Fruit fly (Drosophila melanogaster) whole organism, embryonic: ENCODE data around the gene Targ3.

Experiments used
- BEAF-32 ChIP-seq: fragments of 200-800 bp; sonication (Bioruptor generic); optimal IDR thresholded peaks from 3 replicates; lab custom pipeline; 2017; ENCODE audit warnings: missing biosample characterization, missing genetic modification characterization, mild to moderate bottlenecking, moderate library complexity, missing genetic modification reagents
- CG10147 ChIP-seq: fragments of 200-800 bp; sonication (Bioruptor generic); optimal IDR thresholded peaks from 2 replicates; lab custom pipeline; 2019; ENCODE audit warnings: missing biosample characterization, mild to moderate bottlenecking, missing genetic modification characterization, moderate library complexity
- CG12155 ChIP-seq: fragments of 200-800 bp; sonication (Bioruptor generic); optimal IDR thresholded peaks from 3 replicates; lab custom pipeline; 2016; ENCODE audit warnings: missing biosample characterization, missing genetic modification characterization
- CG14667 ChIP-seq: fragments of 200-800 bp; sonication (Bioruptor generic); IDR thresholded peaks from 2 replicates; pipeline ENCODE4 v1.3.6; 2022; ENCODE audit warnings: missing biosample characterization, missing genetic modification characterization
- CG15479 ChIP-seq: fragments of 200-800 bp; sonication (Bioruptor generic); optimal IDR thresholded peaks from 3 replicates; lab custom pipeline; 2019; ENCODE audit warnings: missing biosample characterization, mild to moderate bottlenecking, missing genetic modification characterization, moderate library complexity
- CG16779 ChIP-seq: fragments of 200-800 bp; sonication (Bioruptor generic); IDR thresholded peaks from 2 replicates; pipeline ENCODE4 v1.3.6; 2022; ENCODE audit warnings: missing biosample characterization, missing genetic modification characterization
- CG17328 ChIP-seq: fragments of 200-800 bp; sonication (Bioruptor generic); IDR thresholded peaks from 2 replicates; pipeline ENCODE4 v1.3.6; 2022; ENCODE audit warnings: missing biosample characterization, missing genetic modification characterization
- CG2202 ChIP-seq: fragments of 200-800 bp; sonication (Bioruptor generic); optimal IDR thresholded peaks from 2 replicates; lab custom pipeline; 2018; ENCODE audit warnings: missing biosample characterization, mild to moderate bottlenecking, missing genetic modification characterization
- CG2678 ChIP-seq: fragments of 200-800 bp; sonication (Bioruptor generic); optimal IDR thresholded peaks from 3 replicates; lab custom pipeline; 2019; ENCODE audit warnings: missing biosample characterization, mild to moderate bottlenecking, missing genetic modification characterization, moderate library complexity
- CG30403 ChIP-seq: fragments of 200-800 bp; sonication (Bioruptor generic); optimal IDR thresholded peaks from 3 replicates; lab custom pipeline; 2016; ENCODE audit warnings: missing biosample characterization, missing genetic modification characterization
- CG3065 ChIP-seq: fragments of 200-800 bp; sonication (Bioruptor generic); optimal IDR thresholded peaks from 2 replicates; lab custom pipeline; 2016; ENCODE audit warnings: missing biosample characterization, missing genetic modification characterization
- CG3281 ChIP-seq: fragments of 200-800 bp; sonication (Bioruptor generic); optimal IDR thresholded peaks from 3 replicates; lab custom pipeline; 2017; ENCODE audit warnings: missing biosample characterization, mild to moderate bottlenecking, missing genetic modification characterization
- CG33213 ChIP-seq: fragments of 200-800 bp; sonication (Bioruptor generic); optimal IDR thresholded peaks from 3 replicates; lab custom pipeline; 2016; ENCODE audit warnings: missing biosample characterization, missing genetic modification characterization
- CG3847 ChIP-seq: fragments of 200-800 bp; sonication (Bioruptor generic); IDR thresholded peaks from 2 replicates; pipeline ENCODE4 v1.3.6; 2022; ENCODE audit warnings: missing biosample characterization, missing genetic modification characterization
- CG4282 ChIP-seq: fragments of 200-800 bp; sonication (Bioruptor generic); optimal IDR thresholded peaks from 2 replicates; lab custom pipeline; 2016; ENCODE audit warnings: missing biosample characterization, missing genetic modification characterization
- CG5245 ChIP-seq: fragments of 200-800 bp; sonication (Bioruptor generic); optimal IDR thresholded peaks from 3 replicates; lab custom pipeline; 2016; ENCODE audit warnings: missing biosample characterization, missing genetic modification characterization
- CG5953 ChIP-seq: fragments of 200-800 bp; sonication (Bioruptor generic); IDR thresholded peaks from 2 replicates; pipeline ENCODE4 v1.3.6; 2022; ENCODE audit warnings: missing biosample characterization, missing genetic modification characterization
- CG7928 ChIP-seq: fragments of 200-800 bp; sonication (Bioruptor generic); optimal IDR thresholded peaks from 2 replicates; lab custom pipeline; 2017; ENCODE audit warnings: missing biosample characterization, mild to moderate bottlenecking, missing genetic modification characterization
- CG8478 ChIP-seq: fragments of >200 bp; optimal IDR thresholded peaks from 2 replicates; lab custom pipeline; 2018
- CG9797 ChIP-seq: fragments of 200-800 bp; sonication (Bioruptor generic); optimal IDR thresholded peaks from 3 replicates; lab custom pipeline; 2018; ENCODE audit warnings: missing biosample characterization, mild to moderate bottlenecking, missing genetic modification characterization
- CG9876 ChIP-seq: fragments of 200-800 bp; sonication (Bioruptor generic); optimal IDR thresholded peaks from 2 replicates; lab custom pipeline; 2016; ENCODE audit warnings: missing biosample characterization, missing genetic modification characterization
- CG9932 ChIP-seq: fragments of 200-800 bp; sonication (Bioruptor generic); IDR thresholded peaks from 2 replicates; pipeline ENCODE4 v1.3.6; 2022; ENCODE audit warnings: missing biosample characterization, missing genetic modification characterization
- CkIIα-i1 ChIP-seq: fragments of 200-800 bp; sonication (Bioruptor generic); IDR thresholded peaks from 2 replicates; pipeline ENCODE4 v1.3.6; 2022; ENCODE audit warnings: missing biosample characterization, missing genetic modification characterization
- D19A ChIP-seq: fragments of 200-800 bp; optimal IDR thresholded peaks from 3 replicates; lab custom pipeline; 2019; ENCODE audit warnings: missing biosample characterization, mild to moderate bottlenecking, missing genetic modification characterization, moderate library complexity
- D19B ChIP-seq: fragments of 200-800 bp; sonication (Bioruptor generic); optimal IDR thresholded peaks from 2 replicates; lab custom pipeline; 2017; ENCODE audit warnings: missing biosample characterization, mild to moderate bottlenecking, missing genetic modification characterization
- Deaf1 ChIP-seq: fragments of 200-800 bp; optimal IDR thresholded peaks from 3 replicates; lab custom pipeline; 2019; ENCODE audit warnings: missing biosample characterization, mild to moderate bottlenecking, missing genetic modification characterization, moderate library complexity
- Dp ChIP-seq: fragments of 200-800 bp; sonication (Bioruptor generic); optimal IDR thresholded peaks from 2 replicates; lab custom pipeline; 2018; ENCODE audit warnings: missing biosample characterization, mild to moderate bottlenecking, missing genetic modification characterization, moderate library complexity
- Drgx ChIP-seq: fragments of 200-800 bp; sonication (Bioruptor generic); IDR thresholded peaks from 2 replicates; pipeline ENCODE4 v1.3.6; 2022; ENCODE audit warnings: missing biosample characterization, missing genetic modification characterization
- HLH54F ChIP-seq: fragments of 200-800 bp; sonication (Bioruptor generic); optimal IDR thresholded peaks from 3 replicates; lab custom pipeline; 2016; ENCODE audit warnings: missing biosample characterization, missing genetic modification characterization
- Hmr ChIP-seq: fragments of 200-800 bp; sonication (Bioruptor generic); optimal IDR thresholded peaks from 3 replicates; lab custom pipeline; 2017; ENCODE audit warnings: mild to moderate bottlenecking, missing biosample characterization, missing genetic modification reagents, missing genetic modification characterization
- Hr3 ChIP-seq: fragments of 200-800 bp; sonication (Bioruptor generic); optimal IDR thresholded peaks from 3 replicates; lab custom pipeline; 2016; ENCODE audit warnings: missing biosample characterization, missing genetic modification characterization
- Jarid2 ChIP-seq: fragments of 200-800 bp; sonication (Bioruptor generic); optimal IDR thresholded peaks from 3 replicates; lab custom pipeline; 2017; ENCODE audit warnings: mild to moderate bottlenecking, missing biosample characterization, missing genetic modification reagents, missing genetic modification characterization
- Nf-YA ChIP-seq: fragments of 200-800 bp; sonication (Bioruptor generic); IDR thresholded peaks from 2 replicates; pipeline ENCODE4 v1.3.6; 2022; ENCODE audit warnings: missing biosample characterization, missing genetic modification characterization
- Sox100B ChIP-seq: fragments of 200-800 bp; sonication (Bioruptor generic); optimal IDR thresholded peaks from 3 replicates; lab custom pipeline; 2018; ENCODE audit warnings: missing biosample characterization, mild to moderate bottlenecking, missing genetic modification characterization
- Sry-δ ChIP-seq: fragments of 200-800 bp; sonication (Bioruptor generic); optimal IDR thresholded peaks from 2 replicates; lab custom pipeline; 2016; ENCODE audit warnings: missing biosample characterization, missing genetic modification characterization
- ap ChIP-seq: fragments of 200-800 bp; sonication (Bioruptor generic); IDR thresholded peaks from 2 replicates; pipeline ENCODE4 v1.3.6; 2022; ENCODE audit warnings: missing biosample characterization, missing genetic modification characterization
- ase ChIP-seq: fragments of 200-800 bp; sonication (Bioruptor generic); IDR thresholded peaks from 3 replicates; pipeline ENCODE4 v1.3.6; 2022; ENCODE audit warnings: missing biosample characterization, missing genetic modification characterization
- az2 ChIP-seq: fragments of 200-800 bp; sonication (Bioruptor generic); optimal IDR thresholded peaks from 3 replicates; lab custom pipeline; 2016; ENCODE audit warnings: missing biosample characterization, missing genetic modification characterization
- bbx ChIP-seq: fragments of 200-800 bp; sonication (Bioruptor generic); IDR thresholded peaks from 2 replicates; pipeline ENCODE4 v1.3.6; 2022; ENCODE audit warnings: missing biosample characterization, missing genetic modification characterization; ENCODE audit not compliant: partially characterized antibody
- cad ChIP-seq: fragments of >200 bp; optimal IDR thresholded peaks from 2 replicates; lab custom pipeline; 2017; ENCODE audit warnings: missing biosample characterization, missing genetic modification characterization
- grn ChIP-seq: fragments of 200-800 bp; sonication (Bioruptor generic); optimal IDR thresholded peaks from 3 replicates; lab custom pipeline; 2017; ENCODE audit warnings: missing biosample characterization, missing genetic modification characterization
- gro ChIP-seq: fragments of 200-800 bp; sonication (Bioruptor generic); optimal IDR thresholded peaks from 2 replicates; lab custom pipeline; 2016; ENCODE audit warnings: missing biosample characterization, missing genetic modification characterization
- kah ChIP-seq: fragments of 200-800 bp; sonication (Bioruptor generic); optimal IDR thresholded peaks from 2 replicates; lab custom pipeline; 2018; ENCODE audit warnings: missing biosample characterization, mild to moderate bottlenecking, missing genetic modification characterization
- kni ChIP-seq: fragments of 200-800 bp; sonication (Bioruptor generic); optimal IDR thresholded peaks from 3 replicates; lab custom pipeline; 2017; ENCODE audit warnings: mild to moderate bottlenecking, missing biosample characterization, missing genetic modification reagents, missing genetic modification characterization
- otp ChIP-seq: fragments of 200-800 bp; sonication (Bioruptor generic); IDR thresholded peaks from 3 replicates; pipeline ENCODE4, ENCODE4 v1.3.6; 2022; ENCODE audit warnings: missing biosample characterization, missing genetic modification characterization
- prd ChIP-seq, 3 experiments: fragments of >200 bp in 2 of 3; fragments of 200-800 bp in 1 of 3; sonication (Bioruptor generic) in 1 of 3; optimal IDR thresholded peaks in 2 of 3; IDR thresholded peaks in 1 of 3; 2 replicates in 2 of 3; 3 replicates in 1 of 3; pipeline versions ENCODE4 v1.3.6 to Lab custom; 2017 to 2022; ENCODE audit warnings: missing biosample characterization in 1 of 3, missing genetic modification characterization in 1 of 3
- pzg ChIP-seq: fragments of 200-800 bp; sonication (Bioruptor generic); optimal IDR thresholded peaks from 3 replicates; lab custom pipeline; 2018; ENCODE audit warnings: missing biosample characterization, mild to moderate bottlenecking, missing genetic modification characterization, moderate library complexity
- shn ChIP-seq: fragments of 200-800 bp; sonication (Bioruptor generic); optimal IDR thresholded peaks from 3 replicates; lab custom pipeline; 2016; ENCODE audit warnings: missing biosample characterization, missing genetic modification characterization
- tgo ChIP-seq: fragments of 200-800 bp; sonication (Bioruptor generic); IDR thresholded peaks from 3 replicates; pipeline ENCODE4 v1.3.6; 2022; ENCODE audit warnings: missing biosample characterization, missing genetic modification characterization
- usp ChIP-seq: fragments of >200 bp; optimal IDR thresholded peaks from 2 replicates; lab custom pipeline; 2017; ENCODE audit warnings: missing biosample characterization, missing genetic modification characterization

Targ3 gene

dm6 chr3L:21176935-21177581 lies 19.6 kb upstream of the Targ3 start (continued):
- TF ChIP-seq HLH54F (GFP tag; lab: Kevin White, UChicago) (peak; percentile 51), gro (GFP tag; lab: Kevin White, UChicago) (peak; percentile 30), Drgx (peak; percentile 71), Dp (no peak), otp (0 out of 3 replicates have a peak, but pooled peaks have one; percentile 17), CkIIα-i1 (no peak), CG33213 (peak; percentile 1), CG5953 (GFP tag; lab: Robert Waterston, UW) (no peak), ap (GFP tag; lab: Robert Waterston, UW) (0 out of 2 replicates have a peak, but pooled peaks have one; percentile 35), CG8478 (no peak), BEAF-32 (GFP tag; lab: Kevin White, UChicago) (no peak), CG16779 (0 out of 2 replicates have a peak, but pooled peaks have one; percentile 20), CG30403 (GFP tag; lab: Kevin White, UChicago) (peak; percentile 75), prd (optimal IDR thresholded peaks at IDR 0.05; lab: Kevin White, UChicago) (no peak), prd (GFP tag; IDR thresholded peaks at IDR 0.05; lab: Robert Waterston, UW) (peak; percentile 81), CG2678 (tag; lab: Kevin White, UChicago) (peak; percentile 81), CG17328 (0 out of 2 replicates have a peak, but pooled peaks have one; percentile 25), ase (GFP tag; lab: Robert Waterston, UW) (0 out of 3 replicates have a peak, but pooled peaks have one; percentile 5), kni (no peak), az2 (GFP tag; lab: Kevin White, UChicago) (peak; percentile 47), usp (no peak), Sry-δ (no peak), pzg (no peak), Nf-YA (GFP tag; lab: Robert Waterston, UW) (peak; percentile 53), tgo (peak; percentile 68; the same call in 2 of the 3 replicates), Hmr (peak; percentile 87), D19A (tag; lab: Kevin White, UChicago) (peak; percentile 12), CG14667 (GFP tag; lab: Robert Waterston, UW) (peak; percentile 57), CG7928 (GFP tag; lab: Kevin White, UChicago) (peak; percentile 40), bbx (no peak), shn (peak; percentile 30), Sox100B (GFP tag; lab: Kevin White, UChicago) (no peak), CG5245 (GFP tag; lab: Kevin White, UChicago) (no peak), CG10147 (GFP tag; lab: Kevin White, UChicago) (peak; percentile 58), CG9876 (no peak), Hr3 (peak; percentile 56), CG9797 (GFP tag; lab: Kevin White, UChicago) (no peak), cad (no peak), CG12155 (GFP tag; lab: Kevin White, UChicago) (peak; percentile 73), D19B (peak; percentile 71), CG3065 (GFP tag; lab: Kevin White, UChicago) (no peak), CG4282 (no peak), CG15479 (GFP tag; lab: Kevin White, UChicago) (no peak), grn (GFP tag; lab: Kevin White, UChicago) (no peak), CG9932 (GFP tag; lab: Robert Waterston, UW) (peak; percentile 88), Jarid2 (GFP tag; lab: Kevin White, UChicago) (peak; percentile 16), kah (GFP tag; lab: Kevin White, UChicago) (no peak), CG3847 (GFP tag; lab: Robert Waterston, UW) (peak; percentile 85), CG2202 (no peak), Deaf1 (tag; lab: Kevin White, UChicago) (peak; percentile 34), CG3281 (GFP tag; lab: Kevin White, UChicago) (peak; percentile 83)
